Fruit fly (Drosophila melanogaster): ENCODE measurements around the gene mRpL2.
A peak's percentile ranks its signal among the peaks of the same experiment; 100 is the strongest.

mRpL2 gene

dm6 chr3L:11119901-11120418, 687 bp upstream of the mRpL2 start (continued):
- TF ChIP-seq CG6791 (GFP tag; IDR thresholded peaks at IDR 0.05; ENCODE audit: partially characterized antibody) (no peak), Xrp1 (GFP tag; IDR thresholded peaks at IDR 0.05) (no peak; the same call in 1 of the 2 replicates), CG10654 (GFP tag; optimal IDR thresholded peaks at IDR 0.05) (no peak), ap (GFP tag; IDR thresholded peaks at IDR 0.05) (no peak), CG7928 (GFP tag; optimal IDR thresholded peaks at IDR 0.05) (no peak), amos (GFP tag; IDR thresholded peaks at IDR 0.05; ENCODE audit: partially characterized antibody) (no peak; the same call in 1 of the 2 replicates), CG2120 (GFP tag; optimal IDR thresholded peaks at IDR 0.05) (no peak), inv (GFP tag; IDR thresholded peaks at IDR 0.05; ENCODE audit: partially characterized antibody) (no peak), Ets65A (GFP tag) (no peak), CG16863 (GFP tag; optimal IDR thresholded peaks at IDR 0.05) (no peak), Bdp1 (GFP tag; optimal IDR thresholded peaks at IDR 0.05) (no peak), gem (tag; optimal IDR thresholded peaks at IDR 0.05) (no peak), Doc3 (GFP tag; IDR thresholded peaks at IDR 0.05; ENCODE audit: partially characterized antibody) (no peak), mld (GFP tag; IDR thresholded peaks at IDR 0.05; ENCODE audit: partially characterized antibody) (no peak), CG3163 (GFP tag; optimal IDR thresholded peaks at IDR 0.05) (peak; percentile 65), CG13296 (GFP tag; optimal IDR thresholded peaks at IDR 0.05) (peak; percentile 64), Six4 (GFP tag; optimal IDR thresholded peaks at IDR 0.05) (no peak), row (GFP tag; IDR thresholded peaks at IDR 0.05) (no peak; the same call in 2 of the 3 replicates), Gug (GFP tag; IDR thresholded peaks at IDR 0.05) (no peak), E2f1 (GFP tag; IDR thresholded peaks at IDR 0.05) (no peak), Bgb (GFP tag; IDR thresholded peaks at IDR 0.05; ENCODE audit: partially characterized antibody) (no peak; the same call in 1 of the 2 replicates), CG31441 (GFP tag; IDR thresholded peaks at IDR 0.05) (no peak), MESR4 (GFP tag; optimal IDR thresholded peaks at IDR 0.05) (no peak), Nf-YC (tag; optimal IDR thresholded peaks at IDR 0.05) (no peak), hb (GFP tag; IDR thresholded peaks at IDR 0.05; ENCODE audit: partially characterized antibody) (no peak), Fer2 (tag; optimal IDR thresholded peaks at IDR 0.05) (peak; percentile 14), CG12104 (GFP tag; optimal IDR thresholded peaks at IDR 0.05) (no peak), Hand (GFP tag; optimal IDR thresholded peaks at IDR 0.05) (no peak), CG10979 (tag; optimal IDR thresholded peaks at IDR 0.05) (no peak), HLH54F (GFP tag; optimal IDR thresholded peaks at IDR 0.05) (no peak), pan (optimal IDR thresholded peaks at IDR 0.05) (no peak), pan (GFP tag; optimal IDR thresholded peaks at IDR 0.05 in 1 of 2, IDR thresholded peaks at IDR 0.05 in 1 of 2) (no peak), ewg (GFP tag; optimal IDR thresholded peaks at IDR 0.05) (peak; percentile 64), CG3065 (GFP tag; optimal IDR thresholded peaks at IDR 0.05) (no peak), CG15479 (GFP tag; optimal IDR thresholded peaks at IDR 0.05) (peak; percentile 77), zfh2 (GFP tag; optimal IDR thresholded peaks at IDR 0.05) (no peak), E2f2 (GFP tag; IDR thresholded peaks at IDR 0.05) (peak; percentile 17; the same call in 1 of the 2 replicates), onecut (GFP tag; IDR thresholded peaks at IDR 0.05) (0 out of 2 replicates have a peak, but pooled peaks have one; percentile 5), CG34376 (GFP tag; optimal IDR thresholded peaks at IDR 0.05) (peak; percentile 78), tup (GFP tag; optimal IDR thresholded peaks at IDR 0.05) (no peak), CG14965 (GFP tag; optimal IDR thresholded peaks at IDR 0.05; ENCODE audit: borderline replicate concordance) (peak; percentile 3), Dek (tag; optimal IDR thresholded peaks at IDR 0.05) (no peak), CG17612 (GFP tag; IDR thresholded peaks at IDR 0.05) (no peak), otp (GFP tag; IDR thresholded peaks at IDR 0.05) (no peak), chif (GFP tag; optimal IDR thresholded peaks at IDR 0.05) (no peak), Atf3 (GFP tag; optimal IDR thresholded peaks at IDR 0.05) (no peak), CG12942 (GFP tag; optimal IDR thresholded peaks at IDR 0.05) (no peak), twi (tag; optimal IDR thresholded peaks at IDR 0.05) (peak; percentile 19), Bteb2 (GFP tag; optimal IDR thresholded peaks at IDR 0.05) (no peak), Blimp-1 (GFP tag; optimal IDR thresholded peaks at IDR 0.05) (no peak), ash1 (GFP tag; optimal IDR thresholded peaks at IDR 0.05) (peak; percentile 66)

Data from whole organism, embryonic.